1 fruit fly cellular context compared by ENCODE assay signal in genomic region chr3L:14303848-14304247, dm6.
TF ChIP-seq lines count a peak whose summit lies in the region.

No protein-coding gene starts in this region.

TF ChIP-seq in whole organism, embryonic, 481 proteins besides CTCF, POLR2A, EP300 and RAD21 (continued from another document):
- no peak for TF ChIP-seq Dip2 (GFP tag; IDR thresholded peaks at IDR 0.05; lab: Robert Waterston, UW)
- TF ChIP-seq crc (GFP tag; optimal IDR thresholded peaks at IDR 0.05; lab: Kevin White, UChicago): peak; percentile 90
- TF ChIP-seq Spps (tag; optimal IDR thresholded peaks at IDR 0.05; lab: Kevin White, UChicago): peak; percentile 98
- TF ChIP-seq CG18764 (GFP tag; optimal IDR thresholded peaks at IDR 0.05; lab: Kevin White, UChicago): peak; percentile 93
- peak; percentile 75 for TF ChIP-seq CG6683 (GFP tag; optimal IDR thresholded peaks at IDR 0.05; lab: Kevin White, UChicago)
- TF ChIP-seq Mrtf (GFP tag; IDR thresholded peaks at IDR 0.05; lab: Robert Waterston, UW): peak; percentile 88
- peak; percentile 91 for TF ChIP-seq dysf (GFP tag; IDR thresholded peaks at IDR 0.05; lab: Robert Waterston, UW)
- TF ChIP-seq CG34422 (GFP tag; IDR thresholded peaks at IDR 0.05; lab: Robert Waterston, UW): peak; percentile 96
- peak; percentile 99 for TF ChIP-seq CG2712 (tag; optimal IDR thresholded peaks at IDR 0.05; lab: Kevin White, UChicago)
- TF ChIP-seq CG10267 (tag; optimal IDR thresholded peaks at IDR 0.05; lab: Kevin White, UChicago): peak; percentile 93
- TF ChIP-seq NC2β (GFP tag; optimal IDR thresholded peaks at IDR 0.05; lab: Kevin White, UChicago): peak; percentile 98
- TF ChIP-seq hth (optimal IDR thresholded peaks at IDR 0.05; lab: Kevin White, UChicago): no peak
- no peak for TF ChIP-seq pzg (GFP tag; optimal IDR thresholded peaks at IDR 0.05; lab: Kevin White, UChicago)
- peak; percentile 19 to 36 for TF ChIP-seq insv (GFP tag; optimal IDR thresholded peaks at IDR 0.05; lab: Kevin White, UChicago)
- peak; percentile 88 for TF ChIP-seq ssp (GFP tag; IDR thresholded peaks at IDR 0.05; lab: Robert Waterston, UW)
- TF ChIP-seq D19B (GFP tag; optimal IDR thresholded peaks at IDR 0.05; lab: Kevin White, UChicago): peak; percentile 1
- TF ChIP-seq HmgD (GFP tag; optimal IDR thresholded peaks at IDR 0.05; lab: Kevin White, UChicago): peak; percentile 92
- TF ChIP-seq CrebB (tag; optimal IDR thresholded peaks at IDR 0.05; lab: Kevin White, UChicago): peak; percentile 93
- TF ChIP-seq Asciz (GFP tag; optimal IDR thresholded peaks at IDR 0.05; lab: Kevin White, UChicago): peak; percentile 85
- peak; percentile 77 for TF ChIP-seq CG6175 (GFP tag; IDR thresholded peaks at IDR 0.05; lab: Robert Waterston, UW)
- TF ChIP-seq tin (GFP tag; optimal IDR thresholded peaks at IDR 0.05; lab: Kevin White, UChicago): peak; percentile 97
- peak; percentile 97 for TF ChIP-seq az2 (GFP tag; optimal IDR thresholded peaks at IDR 0.05; lab: Kevin White, UChicago)
- peak; percentile 88 for TF ChIP-seq CG10431 (GFP tag; optimal IDR thresholded peaks at IDR 0.05; lab: Kevin White, UChicago)
- TF ChIP-seq gcm2 (GFP tag; optimal IDR thresholded peaks at IDR 0.05; lab: Kevin White, UChicago): peak; percentile 88
- TF ChIP-seq nom (GFP tag; optimal IDR thresholded peaks at IDR 0.05; lab: Kevin White, UChicago): peak; percentile 81
- TF ChIP-seq CG17359 (tag; optimal IDR thresholded peaks at IDR 0.05; lab: Kevin White, UChicago): peak; percentile 96
- TF ChIP-seq NFAT (GFP tag; IDR thresholded peaks at IDR 0.05; lab: Robert Waterston, UW): peak; percentile 83
- peak; percentile 96 for TF ChIP-seq gem (tag; optimal IDR thresholded peaks at IDR 0.05; lab: Kevin White, UChicago)
- TF ChIP-seq ham (GFP tag; IDR thresholded peaks at IDR 0.05; lab: Robert Waterston, UW): peak; percentile 57; the same call in 1 of the 2 replicates
- peak; percentile 82 for TF ChIP-seq CG4854 (GFP tag; optimal IDR thresholded peaks at IDR 0.05; lab: Kevin White, UChicago)
- peak; percentile 86 for TF ChIP-seq dm (GFP tag; optimal IDR thresholded peaks at IDR 0.05; lab: Kevin White, UChicago)
